Worm (Caenorhabditis elegans) whole organism, L1 larva: ENCODE results near the gene ZK84.4.

Source experiments
- F16B12.6 ChIP-seq: fragments of 150-350 bp; optimal IDR thresholded peaks from 2 replicates; lab custom pipeline; 2014; ENCODE audit warnings: missing biosample characterization, missing genetic modification characterization
- Y116A8C.19 ChIP-seq: sonication (generic microtip); optimal IDR thresholded peaks from 2 replicates; lab custom pipeline; 2016; ENCODE audit warnings: missing compliant biosample characterization, missing genetic modification characterization, borderline replicate concordance
- ama-1 ChIP-seq: fragments of 150-350 bp; optimal IDR thresholded peaks from 2 replicates; lab custom pipeline; 2014
- blmp-1 ChIP-seq: fragments of 150-350 bp; optimal IDR thresholded peaks from 2 replicates; lab custom pipeline; 2014; ENCODE audit warnings: missing biosample characterization, missing genetic modification characterization
- ceh-63 ChIP-seq: fragments of 200-800 bp; sonication (Bioruptor generic); optimal IDR thresholded peaks from 2 replicates; lab custom pipeline; 2018; ENCODE audit warnings: mild to moderate bottlenecking, missing genetic modification characterization, missing compliant biosample characterization
- ceh-8 ChIP-seq: fragments of 200-800 bp; sonication (Bioruptor generic); optimal IDR thresholded peaks from 2 replicates; lab custom pipeline; 2018; ENCODE audit warnings: mild to moderate bottlenecking, missing genetic modification characterization, moderate library complexity, missing compliant biosample characterization
- ceh-82 ChIP-seq, 3 experiments: fragments of 150-350 bp in 1 of 3; sonication (generic microtip) in 2 of 3; optimal IDR thresholded peaks; 2 replicates each; lab custom pipeline; 2014 to 2017; ENCODE audit warnings: missing biosample characterization in 3 of 3, missing genetic modification characterization in 3 of 3
- ces-1 ChIP-seq: fragments of 150-350 bp; optimal IDR thresholded peaks from 2 replicates; lab custom pipeline; 2014; ENCODE audit warnings: missing biosample characterization, missing genetic modification reagents, missing genetic modification characterization
- dsc-1 ChIP-seq: sonication (generic microtip); optimal IDR thresholded peaks from 2 replicates; lab custom pipeline; 2016; ENCODE audit warnings: mild to moderate bottlenecking, missing genetic modification characterization, missing compliant biosample characterization
- efl-1 ChIP-seq, 4 experiments: fragments of 150-350 bp; optimal IDR thresholded peaks in 3 of 4; peaks in 1 of 4; 1 replicate in 1 of 4; 2 replicates in 3 of 4; lab custom pipeline; 2014; ENCODE audit warnings: missing biosample characterization in 2 of 4, missing genetic modification characterization in 2 of 4, missing genetic modification reagents in 2 of 4
- egl-13 ChIP-seq: sonication (generic microtip); optimal IDR thresholded peaks from 2 replicates; lab custom pipeline; 2016; ENCODE audit warnings: missing genotype, missing genetic modification reagents, missing genetic modification characterization, missing compliant biosample characterization
- egl-27 ChIP-seq, 2 experiments: fragments of 150-350 bp in 1 of 2; sonication (generic microtip); optimal IDR thresholded peaks; 3 replicates each; lab custom pipeline; 2017 to 2018; ENCODE audit warnings: missing biosample characterization in 2 of 2, missing genetic modification characterization in 2 of 2, missing genetic modification reagents in 2 of 2
- ets-5 ChIP-seq: fragments of 200-800 bp; sonication (Bioruptor generic); IDR thresholded peaks from 2 replicates; pipeline ENCODE4 v1.3.6; 2022; ENCODE audit warnings: missing genetic modification characterization, missing compliant biosample characterization
- fkh-10 ChIP-seq: sonication (generic microtip); optimal IDR thresholded peaks from 2 replicates; lab custom pipeline; 2017; ENCODE audit warnings: missing biosample characterization, missing genetic modification reagents, missing genetic modification characterization
- fkh-8 ChIP-seq: sonication (generic microtip); optimal IDR thresholded peaks from 2 replicates; lab custom pipeline; 2016; ENCODE audit warnings: mild to moderate bottlenecking, missing genetic modification characterization, missing compliant biosample characterization
- isw-1 ChIP-seq: fragments of 200-800 bp; sonication (Bioruptor generic); IDR thresholded peaks from 2 replicates; pipeline ENCODE4 v1.3.6; 2022; ENCODE audit warnings: missing genetic modification characterization, missing compliant biosample characterization
- jun-1 ChIP-seq: fragments of 150-350 bp; optimal IDR thresholded peaks from 2 replicates; lab custom pipeline; 2014; ENCODE audit warnings: missing biosample characterization, missing genetic modification reagents, missing genetic modification characterization
- lin-14 ChIP-seq: fragments of 200-800 bp; sonication (Bioruptor generic); optimal IDR thresholded peaks from 2 replicates; lab custom pipeline; 2018; ENCODE audit warnings: mild to moderate bottlenecking, missing genetic modification characterization, moderate library complexity, missing compliant biosample characterization
- lin-15B ChIP-seq: fragments of 150-350 bp; sonication (generic microtip); optimal IDR thresholded peaks from 3 replicates; lab custom pipeline; 2014; ENCODE audit warnings: missing biosample characterization, missing genetic modification characterization
- lin-35 ChIP-seq, 2 experiments: fragments of 150-350 bp; optimal IDR thresholded peaks; 2 replicates each; lab custom pipeline; 2014; ENCODE audit warnings: missing biosample characterization in 2 of 2, missing genetic modification characterization in 2 of 2, missing genetic modification reagents in 2 of 2
- lin-39 ChIP-seq: fragments of 150-350 bp; optimal IDR thresholded peaks from 2 replicates; lab custom pipeline; 2014; ENCODE audit warnings: missing biosample characterization, missing genetic modification reagents, missing genetic modification characterization
- lsy-2 ChIP-seq, 2 experiments: fragments of 150-350 bp; optimal IDR thresholded peaks; 2 replicates each; lab custom pipeline; 2014; ENCODE audit warnings: missing biosample characterization in 2 of 2, missing genetic modification characterization in 2 of 2
- nhr-11 ChIP-seq: fragments of 150-350 bp; optimal IDR thresholded peaks from 2 replicates; lab custom pipeline; 2014; ENCODE audit warnings: missing biosample characterization, missing genetic modification characterization
- nhr-20 ChIP-seq: sonication (generic microtip); optimal IDR thresholded peaks from 2 replicates; lab custom pipeline; 2016; ENCODE audit warnings: mild to moderate bottlenecking, missing genetic modification characterization, missing compliant biosample characterization
- nhr-237 ChIP-seq: fragments of 150-350 bp; optimal IDR thresholded peaks from 2 replicates; lab custom pipeline; 2014; ENCODE audit warnings: missing biosample characterization, missing genetic modification characterization
- nhr-71 ChIP-seq: sonication (generic microtip); optimal IDR thresholded peaks from 2 replicates; lab custom pipeline; 2016; ENCODE audit warnings: mild to moderate bottlenecking, missing genetic modification characterization, moderate library complexity, missing compliant biosample characterization
- nhr-85 ChIP-seq: sonication (generic microtip); peaks from one replicate; lab custom pipeline; 2016; ENCODE audit warnings: missing genetic modification characterization, inconsistent platforms, missing compliant biosample characterization
- nhr-90 ChIP-seq: sonication (generic microtip); optimal IDR thresholded peaks from 2 replicates; lab custom pipeline; 2016; ENCODE audit warnings: mild to moderate bottlenecking, missing genetic modification characterization, missing compliant biosample characterization; ENCODE audit not compliant: poor library complexity
- skn-1 ChIP-seq: fragments of 150-350 bp; optimal IDR thresholded peaks from 2 replicates; lab custom pipeline; 2014; ENCODE audit warnings: missing biosample characterization, missing genetic modification characterization
- sox-4 ChIP-seq: sonication (generic microtip); optimal IDR thresholded peaks from 2 replicates; lab custom pipeline; 2016; ENCODE audit warnings: missing genetic modification characterization, missing compliant biosample characterization
- sup-37 ChIP-seq: fragments of 200-800 bp; sonication (Bioruptor generic); optimal IDR thresholded peaks from 2 replicates; lab custom pipeline; 2018; ENCODE audit warnings: mild to moderate bottlenecking, missing genetic modification characterization, missing compliant biosample characterization
- swsn-7 ChIP-seq: sonication (generic microtip); optimal IDR thresholded peaks from 2 replicates; lab custom pipeline; 2016; ENCODE audit warnings: missing genetic modification characterization, missing compliant biosample characterization
- unc-62 ChIP-seq: fragments of 150-350 bp; optimal IDR thresholded peaks from 2 replicates; lab custom pipeline; 2014; ENCODE audit warnings: missing biosample characterization, missing genetic modification reagents, missing genetic modification characterization
- unc-86 ChIP-seq: sonication (generic microtip); optimal IDR thresholded peaks from 2 replicates; lab custom pipeline; 2016; ENCODE audit warnings: missing genetic modification characterization, missing compliant biosample characterization
- vab-15 ChIP-seq: sonication (generic microtip); optimal IDR thresholded peaks from 2 replicates; lab custom pipeline; 2017; ENCODE audit warnings: missing genotype, mild to moderate bottlenecking, missing genetic modification characterization, missing compliant biosample characterization
- zip-4 ChIP-seq: fragments of 200-800 bp; sonication (Bioruptor generic); optimal IDR thresholded peaks from 2 replicates; lab custom pipeline; 2018; ENCODE audit warnings: mild to moderate bottlenecking, missing genetic modification characterization, moderate library complexity, missing compliant biosample characterization
- ztf-4 ChIP-seq: fragments of 150-350 bp; optimal IDR thresholded peaks from 2 replicates; lab custom pipeline; 2014; ENCODE audit warnings: missing biosample characterization, missing genetic modification characterization

ZK84.4 gene

DNA sequence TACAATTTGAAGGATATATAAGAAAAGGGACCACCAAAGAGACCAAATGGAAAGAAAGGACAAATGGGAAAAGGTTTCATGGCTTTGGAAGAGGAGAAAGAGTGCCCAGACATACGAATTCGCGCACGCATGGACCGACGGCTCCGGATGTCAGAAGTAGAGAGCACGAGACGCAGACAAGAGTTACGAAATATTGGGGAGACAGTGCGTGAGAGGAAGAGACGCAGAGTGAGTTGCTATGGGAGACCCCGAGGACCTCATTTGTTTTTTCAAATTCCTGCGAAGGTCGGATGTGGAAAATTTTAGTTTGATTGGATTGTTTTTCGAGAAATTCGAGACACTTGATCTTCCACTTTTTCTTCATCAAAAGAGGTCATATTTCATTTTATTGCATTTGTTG is 42.1 kb downstream of the ZK84.4 start (continued):
- no peak for TF ChIP-seq egl-27 (tag; optimal IDR thresholded peaks at IDR 0.05; lab: Kevin White, UChicago)
- TF ChIP-seq ceh-63 (GFP tag; lab: Kevin White, UChicago): no peak
- TF ChIP-seq egl-13 (tag; lab: Kevin White, UChicago): peak; percentile 20
- TF ChIP-seq dsc-1 (tag; lab: Kevin White, UChicago): no peak
- TF ChIP-seq lsy-2 (tag; optimal IDR thresholded peaks at IDR 0.05; lab: Kevin White, UChicago): peak in 1 of 2 experiments; percentile 37
- TF ChIP-seq ces-1 (GFP tag; lab: Kevin White, UChicago): no peak
- peak; percentile 74 for TF ChIP-seq zip-4
- TF ChIP-seq F16B12.6 (tag; lab: Kevin White, UChicago): no peak
- peak; percentile 13 for TF ChIP-seq fkh-10 (GFP tag; lab: Kevin White, UChicago)
- TF ChIP-seq isw-1 (GFP tag; lab: Robert Waterston, UW): peak; percentile 57
- TF ChIP-seq vab-15 (tag; lab: Kevin White, UChicago): no peak
- no peak for TF ChIP-seq nhr-20 (tag; lab: Kevin White, UChicago)
- peak in 1 of 2 experiments; percentile 5 for TF ChIP-seq lin-35 (GFP tag; optimal IDR thresholded peaks at IDR 0.05; lab: Kevin White, UChicago)
- TF ChIP-seq fkh-8 (tag; lab: Kevin White, UChicago): peak; percentile 93
- TF ChIP-seq ama-1 (lab: Kevin White, UChicago): no peak
- no peak for TF ChIP-seq lin-15B (tag; lab: Kevin White, UChicago)

DNA sequence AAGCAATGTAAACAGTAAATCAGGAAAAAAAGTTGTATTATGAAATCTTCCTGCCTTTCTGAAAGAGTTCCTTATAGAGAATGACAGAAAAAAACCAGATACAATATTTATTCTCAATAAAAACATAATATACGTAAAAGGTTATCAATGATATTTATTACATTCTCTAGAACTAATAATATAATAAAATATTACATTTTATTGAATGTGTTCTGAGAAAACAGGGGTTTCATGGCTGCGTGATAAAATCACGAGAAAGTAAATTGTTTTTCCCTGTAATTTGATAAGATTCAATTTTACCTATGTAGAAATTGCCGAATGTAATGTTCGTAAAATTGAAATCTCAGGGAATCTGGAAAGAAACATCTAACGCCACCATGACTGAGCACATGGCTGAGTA is 43.8 kb downstream of the ZK84.4 start:
- TF ChIP-seq unc-86 (tag; lab: Kevin White, UChicago) (no peak), skn-1 (tag; lab: Kevin White, UChicago) (no peak), sup-37 (no peak), nhr-71 (tag; lab: Kevin White, UChicago) (peak; percentile 0), ceh-63 (GFP tag; lab: Kevin White, UChicago) (no peak), sox-4 (tag; lab: Kevin White, UChicago) (no peak), nhr-237 (no peak), fkh-8 (tag; lab: Kevin White, UChicago) (peak; percentile 63), dsc-1 (tag; lab: Kevin White, UChicago) (peak; percentile 49), ztf-4 (tag; lab: Kevin White, UChicago) (peak; percentile 13)

DNA sequence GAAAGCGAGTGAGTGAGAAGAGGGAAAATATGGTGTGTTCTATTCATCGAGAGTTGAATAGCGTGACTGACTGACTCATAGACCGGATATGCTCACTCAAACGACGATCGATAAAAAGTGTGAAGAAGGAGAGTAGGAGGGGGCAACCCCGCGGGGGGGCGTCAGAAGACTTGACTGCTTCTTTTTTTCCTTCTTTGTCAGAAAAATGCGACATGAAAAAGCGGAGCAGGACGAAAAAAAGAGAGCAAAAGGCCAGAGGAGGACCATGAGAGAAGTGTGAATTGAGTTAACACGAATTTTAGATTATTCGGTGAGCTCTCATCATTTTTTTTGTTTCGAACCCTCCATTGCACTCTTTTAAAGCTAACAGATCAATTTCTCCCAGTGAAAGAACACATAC is 46.4 kb downstream of the ZK84.4 start:
- TF ChIP-seq lsy-2 (tag; optimal IDR thresholded peaks at IDR 0.05; lab: Kevin White, UChicago) (peak in 1 of 2 experiments; percentile 15), ceh-82 (tag; optimal IDR thresholded peaks at IDR 0.05; lab: Kevin White, UChicago) (peak in 1 of 3 experiments; percentile 16), fkh-10 (GFP tag; lab: Kevin White, UChicago) (peak; percentile 69), ets-5 (GFP tag; lab: Robert Waterston, UW) (no peak), nhr-71 (tag; lab: Kevin White, UChicago) (peak; percentile 8), ceh-63 (GFP tag; lab: Kevin White, UChicago) (no peak), lin-14 (GFP tag; lab: Kevin White, UChicago) (peak; percentile 53)

DNA sequence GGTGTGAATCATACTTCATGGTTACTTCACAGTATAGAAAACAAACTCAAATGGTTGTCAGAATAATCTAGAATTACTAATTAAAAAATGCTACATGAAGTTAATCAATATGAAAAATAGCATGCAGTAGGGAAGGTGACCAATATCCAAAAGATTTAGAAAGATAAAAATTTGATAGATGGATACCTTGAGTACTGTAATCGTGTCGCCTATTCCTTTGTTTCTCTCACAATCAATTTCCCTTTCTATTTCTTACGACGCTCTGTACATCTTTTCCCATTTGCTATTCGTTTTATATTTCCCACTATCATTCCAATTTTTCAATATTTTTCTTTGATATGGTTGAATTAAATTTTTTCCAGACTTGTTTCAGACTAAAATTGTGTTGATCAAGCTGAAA is 47.5 kb downstream of the ZK84.4 start, which contains the start of gene B0034.7:
B0034.7 (plus strand) TSS at position 301 of the 400 bp plus-strand sequence.
- no peak for TF ChIP-seq nhr-237
- no peak for TF ChIP-seq unc-62 (GFP tag; lab: Kevin White, UChicago)
- no peak for TF ChIP-seq blmp-1 (tag; lab: Kevin White, UChicago)
- TF ChIP-seq efl-1 (optimal IDR thresholded peaks at IDR 0.05; lab: Kevin White, UChicago): no peak
- TF ChIP-seq efl-1 (GFP tag; optimal IDR thresholded peaks at IDR 0.05 in 1 of 2; lab: Kevin White, UChicago): no peak
- no peak for TF ChIP-seq lin-39 (tag; lab: Kevin White, UChicago)
- no peak for TF ChIP-seq nhr-85 (tag; lab: Kevin White, UChicago)
- TF ChIP-seq ces-1 (GFP tag; lab: Kevin White, UChicago): no peak
- no peak for TF ChIP-seq jun-1 (tag; lab: Kevin White, UChicago)
- TF ChIP-seq dsc-1 (tag; lab: Kevin White, UChicago): no peak
- no peak for TF ChIP-seq ceh-8 (GFP tag; lab: Kevin White, UChicago)
- no peak for TF ChIP-seq nhr-11
- TF ChIP-seq Y116A8C.19: no peak
- no peak for TF ChIP-seq swsn-7 (tag; lab: Kevin White, UChicago)
- TF ChIP-seq egl-13 (tag; lab: Kevin White, UChicago): no peak
- no peak for TF ChIP-seq sup-37
- no peak for TF ChIP-seq lsy-2 (tag; optimal IDR thresholded peaks at IDR 0.05; lab: Kevin White, UChicago)
- no peak for TF ChIP-seq nhr-90 (tag; lab: Kevin White, UChicago)
